Fruit fly (Drosophila melanogaster) whole organism, pupa: ENCODE data around the gene CG9205.

ENCODE experiments used
- CG13204 ChIP-seq: fragments of 200-800 bp; sonication (Bioruptor generic); optimal IDR thresholded peaks from 2 replicates; lab custom pipeline; 2018; ENCODE audit warnings: missing biosample characterization, mild to moderate bottlenecking, missing genetic modification characterization, moderate library complexity
- CG17806 ChIP-seq: fragments of 200-800 bp; sonication (Bioruptor generic); optimal IDR thresholded peaks from 2 replicates; lab custom pipeline; 2018; ENCODE audit warnings: missing biosample characterization, mild to moderate bottlenecking, missing genetic modification characterization, moderate library complexity
- CG32121 ChIP-seq: fragments of 200-800 bp; sonication (Bioruptor generic); IDR thresholded peaks from 2 replicates; pipeline ENCODE4 v1.3.6; 2022; ENCODE audit warnings: missing biosample characterization, missing genetic modification characterization
- CG4496 ChIP-seq: fragments of 200-800 bp; sonication (Bioruptor generic); IDR thresholded peaks from 3 replicates; pipeline ENCODE4 v1.3.6; 2022; ENCODE audit warnings: missing biosample characterization, missing genetic modification characterization
- CG8301 ChIP-seq: fragments of 200-800 bp; sonication (Bioruptor generic); optimal IDR thresholded peaks from 2 replicates; lab custom pipeline; 2018; ENCODE audit warnings: missing biosample characterization, mild to moderate bottlenecking, missing genetic modification characterization
- D1 ChIP-seq: fragments of 200-800 bp; sonication (Bioruptor generic); optimal IDR thresholded peaks from 2 replicates; lab custom pipeline; 2018; ENCODE audit warnings: missing biosample characterization, mild to moderate bottlenecking, missing genetic modification characterization, moderate library complexity
- EcR ChIP-seq: fragments of 200-800 bp; sonication (Bioruptor generic); optimal IDR thresholded peaks from 3 replicates; lab custom pipeline; 2019; ENCODE audit warnings: missing biosample characterization, missing genetic modification characterization, mild to moderate bottlenecking, moderate library complexity, missing genetic modification reagents
- Pif1A ChIP-seq: fragments of 200-800 bp; sonication (Bioruptor generic); optimal IDR thresholded peaks from 3 replicates; lab custom pipeline; 2016; ENCODE audit warnings: missing biosample characterization, missing genetic modification characterization

DNA sequence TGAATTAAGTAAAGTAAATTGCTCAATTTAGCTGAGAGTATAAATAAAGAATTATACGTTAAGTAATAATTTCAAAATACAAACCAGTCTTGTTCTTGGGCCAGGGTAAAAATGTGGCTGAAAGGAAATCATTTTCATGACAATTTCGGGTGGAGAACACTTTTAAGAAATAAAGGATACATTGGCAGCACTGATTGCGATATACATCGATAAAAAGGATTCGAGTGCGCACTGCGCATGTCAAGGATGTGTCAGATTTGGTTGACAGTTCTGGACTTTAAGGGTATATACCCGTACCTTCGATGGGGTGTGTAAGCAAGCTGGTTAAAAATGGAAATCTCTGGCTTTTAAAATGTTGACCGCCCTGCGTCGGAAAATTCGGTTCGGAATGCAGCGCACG is 40.8 kb upstream of the CG9205 start, which contains the start of gene aln:
- no peak for TF ChIP-seq CG13204 (GFP tag; lab: Kevin White, UChicago)
- TF ChIP-seq CG8301 (tag; lab: Kevin White, UChicago): no peak
- no peak for TF ChIP-seq CG17806
- no peak for TF ChIP-seq D1 (tag; lab: Kevin White, UChicago)
- TF ChIP-seq EcR (GFP tag; lab: Kevin White, UChicago): no peak
- TF ChIP-seq CG32121: no peak
- TF ChIP-seq Pif1A (GFP tag; lab: Kevin White, UChicago): no peak
- no peak for TF ChIP-seq CG4496 (GFP tag; lab: Robert Waterston, UW)
